Worm (Caenorhabditis elegans): ENCODE measurements around the gene gpd-1.

The gpd-1 gene

DNA sequence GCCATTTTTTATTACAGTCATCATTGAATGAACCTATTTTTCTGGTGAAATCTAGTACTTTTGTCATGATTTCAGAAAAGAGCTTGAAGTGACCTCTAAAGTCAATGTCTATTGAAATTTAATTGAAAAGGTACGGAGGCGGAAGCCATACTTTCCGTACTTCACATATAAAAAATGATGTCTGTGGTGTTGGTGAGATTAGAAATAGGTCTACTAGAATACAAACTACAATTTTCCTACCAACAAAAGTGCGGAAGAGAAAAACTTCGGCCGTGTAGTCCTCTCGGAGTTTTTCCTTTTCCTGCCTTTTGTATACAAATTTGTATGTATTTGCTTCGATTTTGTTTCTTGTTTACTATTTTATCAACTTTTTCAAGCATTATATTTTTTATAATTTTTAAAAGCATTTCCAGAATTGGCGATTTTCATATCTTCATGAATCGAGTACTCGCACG is 1.4 kb downstream of the gpd-1 start, which contains the start of gene T09F3.4 (continued):
- TF ChIP-seq hrde-1 (tag; optimal IDR thresholded peaks at IDR 0.05; ENCODE audit: borderline replicate concordance) (peak; percentile 62), zfh-2 (GFP tag; conservative IDR thresholded peaks at IDR 0.05) (no peak), ama-1 (optimal IDR thresholded peaks at IDR 0.05) (no peak), ama-1 (GFP tag; optimal IDR thresholded peaks at IDR 0.05) (no peak), hsf-1 (GFP tag; IDR thresholded peaks at IDR 0.05) (peak; percentile 58; the same call in 1 of the 2 replicates), ZK185.1 (tag; optimal IDR thresholded peaks at IDR 0.05; ENCODE audit: poor library complexity, severe bottlenecking) (peak; percentile 76), mcd-1 (GFP tag; IDR thresholded peaks at IDR 0.05) (peak; percentile 44; the same call in 1 of the 2 replicates), rpc-1 (optimal IDR thresholded peaks at IDR 0.05) (no peak), rpc-1 (tag; optimal IDR thresholded peaks at IDR 0.05) (no peak), xnd-1 (tag; optimal IDR thresholded peaks at IDR 0.05) (peak; percentile 43), repo-1 (tag; optimal IDR thresholded peaks at IDR 0.05) (no peak), F10E7.11 (tag; optimal IDR thresholded peaks at IDR 0.05) (no peak), Y67H2A.10 (GFP tag; conservative IDR thresholded peaks at IDR 0.05) (no peak), dox-1 (GFP tag; IDR thresholded peaks at IDR 0.05) (peak; percentile 23; the same call in 1 of the 2 replicates), gei-17 (GFP tag; optimal IDR thresholded peaks at IDR 0.05) (no peak), hlh-12 (tag; optimal IDR thresholded peaks at IDR 0.05) (no peak), F57C9.4 (tag; optimal IDR thresholded peaks at IDR 0.05) (no peak), mes-4 (tag; optimal IDR thresholded peaks at IDR 0.05) (no peak), somi-1 (GFP tag; optimal IDR thresholded peaks at IDR 0.05) (no peak), ceh-91 (GFP tag; IDR thresholded peaks at IDR 0.05) (0 out of 2 replicates have a peak, but pooled peaks have one; percentile 19), let-526 (GFP tag; IDR thresholded peaks at IDR 0.05) (no peak), attf-3 (GFP tag; conservative IDR thresholded peaks at IDR 0.05) (no peak), K12H6.12 (tag; optimal IDR thresholded peaks at IDR 0.05) (no peak), hmg-1.2 (GFP tag; IDR thresholded peaks at IDR 0.05) (peak; percentile 45), nhr-27 (tag; optimal IDR thresholded peaks at IDR 0.05) (no peak), nfya-2 (GFP tag; IDR thresholded peaks at IDR 0.05) (no peak), bed-2 (GFP tag; IDR thresholded peaks at IDR 0.05) (peak; percentile 76; the same call in 1 of the 2 replicates), F49E8.2 (tag; optimal IDR thresholded peaks at IDR 0.05; ENCODE audit: insufficient read depth) (no peak), fkh-3 (tag; optimal IDR thresholded peaks at IDR 0.05) (no peak), F37B4.10 (GFP tag; IDR thresholded peaks at IDR 0.05) (no peak), nhr-80 (tag; optimal IDR thresholded peaks at IDR 0.05) (no peak), ceh-100 (GFP tag; IDR thresholded peaks at IDR 0.05) (peak; percentile 62; the same call in 1 of the 2 replicates), sptf-2 (GFP tag; optimal IDR thresholded peaks at IDR 0.05) (no peak), hmg-20 (GFP tag; IDR thresholded peaks at IDR 0.05) (no peak), nfya-1 (tag; optimal IDR thresholded peaks at IDR 0.05; ENCODE audit: borderline replicate concordance, insufficient read depth) (no peak), snpc-3.4 (tag; optimal IDR thresholded peaks at IDR 0.05) (peak; percentile 65), mel-28 (tag; optimal IDR thresholded peaks at IDR 0.05; ENCODE audit: borderline replicate concordance) (no peak), ceh-40 (GFP tag; IDR thresholded peaks at IDR 0.05) (no peak), pha-4 (tag; optimal IDR thresholded peaks at IDR 0.05) (no peak), ztf-18 (tag; optimal IDR thresholded peaks at IDR 0.05) (no peak), rcor-1 (GFP tag; IDR thresholded peaks at IDR 0.05) (peak; percentile 72), egl-18 (GFP tag; IDR thresholded peaks at IDR 0.05) (no peak), ceh-58 (GFP tag; IDR thresholded peaks at IDR 0.05) (no peak), lsy-27 (tag; optimal IDR thresholded peaks at IDR 0.05; ENCODE audit: borderline replicate concordance, insufficient read depth) (no peak), atf-7 (tag; optimal IDR thresholded peaks at IDR 0.05) (no peak), lin-35 (GFP tag; optimal IDR thresholded peaks at IDR 0.05) (peak in 1 of 3 experiments; percentile 38), ekl-4 (GFP tag; IDR thresholded peaks at IDR 0.05) (0 out of 2 replicates have a peak, but pooled peaks have one; percentile 49), tbp1 (GFP tag; optimal IDR thresholded peaks at IDR 0.05) (peak; percentile 40), ztf-26 (tag; optimal IDR thresholded peaks at IDR 0.05) (no peak)
